Fruit fly (Drosophila melanogaster) whole organism, embryonic: ENCODE data around the gene corto.

Experiments
- ATbp ChIP-seq: fragments of 200-800 bp; sonication (Bioruptor generic); optimal IDR thresholded peaks from 2 replicates; lab custom pipeline; 2017; ENCODE audit warnings: missing biosample characterization, mild to moderate bottlenecking, missing genetic modification characterization, missing genetic modification reagents
- B-H1 ChIP-seq: fragments of 200-800 bp; sonication (Bioruptor generic); IDR thresholded peaks from 3 replicates; pipeline ENCODE4 v1.3.6; 2022; ENCODE audit warnings: missing biosample characterization, missing genetic modification characterization
- CG10274 ChIP-seq: fragments of 200-800 bp; sonication (Bioruptor generic); optimal IDR thresholded peaks from 3 replicates; lab custom pipeline; 2017; ENCODE audit warnings: missing biosample characterization, mild to moderate bottlenecking, missing genetic modification characterization
- CG10959 ChIP-seq: fragments of 200-800 bp; sonication (Bioruptor generic); IDR thresholded peaks from 2 replicates; pipeline ENCODE4 v1.3.6; 2022; ENCODE audit warnings: missing biosample characterization, missing genetic modification characterization
- CG11398 ChIP-seq: fragments of 200-800 bp; sonication (Bioruptor generic); optimal IDR thresholded peaks from 2 replicates; lab custom pipeline; 2016; ENCODE audit warnings: missing biosample characterization, missing genetic modification characterization
- CG11723 ChIP-seq: fragments of 200-800 bp; sonication (Bioruptor generic); optimal IDR thresholded peaks from 2 replicates; lab custom pipeline; 2017; ENCODE audit warnings: missing biosample characterization, mild to moderate bottlenecking, missing genetic modification characterization
- CG13775 ChIP-seq: fragments of 200-800 bp; sonication (Bioruptor generic); optimal IDR thresholded peaks from 3 replicates; lab custom pipeline; 2017; ENCODE audit warnings: missing biosample characterization, mild to moderate bottlenecking, missing genetic modification characterization
- CG15011 ChIP-seq: fragments of 200-800 bp; sonication (Bioruptor generic); optimal IDR thresholded peaks from 3 replicates; lab custom pipeline; 2018; ENCODE audit warnings: missing biosample characterization, mild to moderate bottlenecking, missing genetic modification characterization
- CG15696 ChIP-seq: fragments of 200-800 bp; sonication (Bioruptor generic); optimal IDR thresholded peaks from 2 replicates; lab custom pipeline; 2019; ENCODE audit warnings: missing biosample characterization, mild to moderate bottlenecking, missing genetic modification characterization, moderate library complexity
- CG1603 ChIP-seq: fragments of 200-800 bp; sonication (Bioruptor generic); optimal IDR thresholded peaks from 2 replicates; lab custom pipeline; 2019; ENCODE audit warnings: missing biosample characterization, mild to moderate bottlenecking, missing genetic modification characterization, moderate library complexity
- CG17361 ChIP-seq: fragments of 200-800 bp; sonication (Bioruptor generic); IDR thresholded peaks from 3 replicates; pipeline ENCODE4 v1.3.6; 2022; ENCODE audit warnings: missing biosample characterization, missing genetic modification characterization
- CG17912 ChIP-seq: fragments of 200-800 bp; sonication (Bioruptor generic); optimal IDR thresholded peaks from 2 replicates; lab custom pipeline; 2018; ENCODE audit warnings: missing biosample characterization, mild to moderate bottlenecking, missing genetic modification characterization
- CG3407 ChIP-seq: fragments of 200-800 bp; sonication (Bioruptor generic); optimal IDR thresholded peaks from 2 replicates; lab custom pipeline; 2018; ENCODE audit warnings: missing biosample characterization, mild to moderate bottlenecking, missing genetic modification characterization
- CG4360 ChIP-seq: fragments of 200-800 bp; sonication (Bioruptor generic); IDR thresholded peaks from 2 replicates; pipeline ENCODE4 v1.3.6; 2022; ENCODE audit warnings: missing biosample characterization, missing genetic modification characterization
- CG4404 ChIP-seq: fragments of 200-800 bp; sonication (Bioruptor generic); IDR thresholded peaks from 2 replicates; pipeline ENCODE4 v1.3.6; 2022; ENCODE audit warnings: missing biosample characterization, missing genetic modification characterization
- CG5953 ChIP-seq: fragments of 200-800 bp; sonication (Bioruptor generic); IDR thresholded peaks from 2 replicates; pipeline ENCODE4 v1.3.6; 2022; ENCODE audit warnings: missing biosample characterization, missing genetic modification characterization
- CG6272 ChIP-seq: fragments of 200-800 bp; sonication (Bioruptor generic); IDR thresholded peaks from 2 replicates; pipeline ENCODE4 v1.3.6; 2022; ENCODE audit warnings: missing biosample characterization, missing genetic modification characterization
- CG6813 ChIP-seq: fragments of 200-800 bp; sonication (Bioruptor generic); optimal IDR thresholded peaks from 2 replicates; lab custom pipeline; 2017; ENCODE audit warnings: missing biosample characterization, missing genetic modification characterization, mild to moderate bottlenecking, moderate library complexity, missing genetic modification reagents
- CG7963 ChIP-seq: fragments of 200-800 bp; sonication (Bioruptor generic); IDR thresholded peaks from 3 replicates; pipeline ENCODE4 v1.3.6; 2022; ENCODE audit warnings: missing biosample characterization, missing genetic modification characterization; ENCODE audit not compliant: partially characterized antibody
- CG9797 ChIP-seq: fragments of 200-800 bp; sonication (Bioruptor generic); optimal IDR thresholded peaks from 3 replicates; lab custom pipeline; 2018; ENCODE audit warnings: missing biosample characterization, mild to moderate bottlenecking, missing genetic modification characterization
- CHES-1-like ChIP-seq: fragments of 200-800 bp; sonication (Bioruptor generic); optimal IDR thresholded peaks from 2 replicates; lab custom pipeline; 2016; ENCODE audit warnings: missing biosample characterization, missing genetic modification characterization
- D19A ChIP-seq: fragments of 200-800 bp; optimal IDR thresholded peaks from 3 replicates; lab custom pipeline; 2019; ENCODE audit warnings: missing biosample characterization, mild to moderate bottlenecking, missing genetic modification characterization, moderate library complexity
- E2f1 ChIP-seq: fragments of 200-800 bp; sonication (Bioruptor generic); IDR thresholded peaks from 2 replicates; pipeline ENCODE4 v1.3.6; 2022; ENCODE audit warnings: missing biosample characterization, missing genetic modification characterization
- Gug ChIP-seq: fragments of 200-800 bp; sonication (Bioruptor generic); IDR thresholded peaks from 4 replicates; pipeline ENCODE4 v1.3.6; 2022; ENCODE audit warnings: missing biosample characterization, missing genetic modification characterization
- H2.0 ChIP-seq: fragments of 200-800 bp; sonication (Bioruptor generic); IDR thresholded peaks from 2 replicates; pipeline ENCODE4 v1.3.6; 2022; ENCODE audit warnings: missing biosample characterization, missing genetic modification characterization
- HLH54F ChIP-seq: fragments of 200-800 bp; sonication (Bioruptor generic); optimal IDR thresholded peaks from 3 replicates; lab custom pipeline; 2016; ENCODE audit warnings: missing biosample characterization, missing genetic modification characterization
- Kr ChIP-seq: fragments of 200-800 bp; sonication (Bioruptor generic); optimal IDR thresholded peaks from 2 replicates; lab custom pipeline; 2017; ENCODE audit warnings: missing biosample characterization, mild to moderate bottlenecking, missing genetic modification characterization
- Nf-YA ChIP-seq: fragments of 200-800 bp; sonication (Bioruptor generic); IDR thresholded peaks from 2 replicates; pipeline ENCODE4 v1.3.6; 2022; ENCODE audit warnings: missing biosample characterization, missing genetic modification characterization
- Opbp ChIP-seq: fragments of 200-800 bp; sonication (Bioruptor generic); IDR thresholded peaks from 3 replicates; pipeline ENCODE4 v1.3.6; 2022; ENCODE audit warnings: missing biosample characterization, missing genetic modification characterization; ENCODE audit not compliant: partially characterized antibody
- Ptx1 ChIP-seq: fragments of 200-800 bp; sonication (Bioruptor generic); IDR thresholded peaks from 2 replicates; pipeline ENCODE4 v1.3.6; 2022; ENCODE audit warnings: missing biosample characterization, missing genetic modification characterization
- Xrp1 ChIP-seq: fragments of 200-800 bp; sonication (Bioruptor generic); IDR thresholded peaks from 2 replicates; pipeline ENCODE4 v1.3.6; 2022; ENCODE audit warnings: missing biosample characterization, missing genetic modification characterization
- abd-A ChIP-seq: fragments of 200-800 bp; sonication (Bioruptor generic); optimal IDR thresholded peaks from 3 replicates; lab custom pipeline; 2019; ENCODE audit warnings: missing biosample characterization, mild to moderate bottlenecking, missing genetic modification characterization, moderate library complexity
- ara ChIP-seq: fragments of 200-800 bp; sonication (Bioruptor generic); IDR thresholded peaks from 2 replicates; pipeline ENCODE4 v1.3.6; 2022; ENCODE audit warnings: missing biosample characterization, missing genetic modification characterization
- crc ChIP-seq: fragments of 200-800 bp; sonication (Bioruptor generic); optimal IDR thresholded peaks from 2 replicates; lab custom pipeline; 2016; ENCODE audit warnings: missing biosample characterization, missing genetic modification characterization
- crol ChIP-seq: fragments of 200-800 bp; sonication (Bioruptor generic); IDR thresholded peaks from 2 replicates; pipeline ENCODE4 v1.3.6; 2022; ENCODE audit warnings: missing biosample characterization, missing genetic modification characterization
- cwo ChIP-seq: fragments of 200-800 bp; sonication (Bioruptor generic); optimal IDR thresholded peaks from 3 replicates; lab custom pipeline; 2017; ENCODE audit warnings: missing biosample characterization, missing genetic modification characterization, mild to moderate bottlenecking, moderate library complexity, missing genetic modification reagents
- fd3F ChIP-seq: fragments of 200-800 bp; sonication (Bioruptor generic); optimal IDR thresholded peaks from 2 replicates; lab custom pipeline; 2018; ENCODE audit warnings: missing biosample characterization, mild to moderate bottlenecking, missing genetic modification characterization, moderate library complexity
- lbe ChIP-seq: fragments of 200-800 bp; sonication (Bioruptor generic); optimal IDR thresholded peaks from 2 replicates; lab custom pipeline; 2016; ENCODE audit warnings: missing biosample characterization, mild to moderate bottlenecking, missing genetic modification characterization
- luna ChIP-seq: fragments of 200-800 bp; sonication (Bioruptor generic); optimal IDR thresholded peaks from 2 replicates; lab custom pipeline; 2016; ENCODE audit warnings: missing biosample characterization, missing genetic modification characterization
- row ChIP-seq: fragments of 200-800 bp; sonication (Bioruptor generic); IDR thresholded peaks from 3 replicates; pipeline ENCODE4 v1.3.6; 2022; ENCODE audit warnings: missing biosample characterization, missing genetic modification characterization
- sd ChIP-seq: fragments of 200-800 bp; sonication (Bioruptor generic); optimal IDR thresholded peaks from 3 replicates; lab custom pipeline; 2018; ENCODE audit warnings: missing biosample characterization, mild to moderate bottlenecking, missing genetic modification characterization, moderate library complexity
- sens ChIP-seq: fragments of 200-800 bp; sonication (Bioruptor generic); peaks from one replicate; lab custom pipeline; 2016; ENCODE audit warnings: missing biosample characterization, missing genetic modification characterization
- so ChIP-seq: fragments of 200-800 bp; sonication (Bioruptor generic); IDR thresholded peaks from 3 replicates; pipeline ENCODE4 v1.3.6; 2022; ENCODE audit warnings: missing biosample characterization, missing genetic modification characterization
- sqz ChIP-seq: fragments of 200-800 bp; sonication (Bioruptor generic); optimal IDR thresholded peaks from 3 replicates; lab custom pipeline; 2018; ENCODE audit warnings: missing biosample characterization, mild to moderate bottlenecking, missing genetic modification characterization
- ssp ChIP-seq: fragments of 200-800 bp; sonication (Bioruptor generic); IDR thresholded peaks from 2 replicates; pipeline ENCODE4 v1.3.6; 2022; ENCODE audit warnings: missing biosample characterization, missing genetic modification characterization
- stc ChIP-seq: fragments of 200-800 bp; sonication (Bioruptor generic); IDR thresholded peaks from 2 replicates; pipeline ENCODE4 v1.3.6; 2022; ENCODE audit warnings: missing biosample characterization, missing genetic modification characterization
- twi ChIP-seq: fragments of 200-800 bp; optimal IDR thresholded peaks from 2 replicates; lab custom pipeline; 2019; ENCODE audit warnings: missing biosample characterization, mild to moderate bottlenecking, missing genetic modification characterization, moderate library complexity
- zfh1 ChIP-seq: fragments of 200-800 bp; sonication (Bioruptor generic); IDR thresholded peaks from 3 replicates; pipeline ENCODE4 v1.3.6; 2022; ENCODE audit warnings: missing biosample characterization, missing genetic modification characterization

corto gene

dm6 chr3R:5112814-5113486, 26.1 kb upstream of the corto start (continued):
- TF ChIP-seq Kr (peak; percentile 95), ssp (peak; percentile 87), CG11723 (peak; percentile 93), lbe (GFP tag; lab: Kevin White, UChicago) (peak; percentile 22), CG1603 (tag; lab: Kevin White, UChicago) (peak; percentile 99), CG13775 (GFP tag; lab: Kevin White, UChicago) (peak; percentile 95), cwo (GFP tag; lab: Kevin White, UChicago) (peak; percentile 64), so (GFP tag; lab: Robert Waterston, UW) (peak; percentile 93), Ptx1 (GFP tag; lab: Robert Waterston, UW) (peak; percentile 93), CG15011 (GFP tag; lab: Kevin White, UChicago) (peak; percentile 80), CHES-1-like (GFP tag; lab: Kevin White, UChicago) (peak; percentile 97), sqz (GFP tag; lab: Kevin White, UChicago) (peak; percentile 93), luna (GFP tag; lab: Kevin White, UChicago) (no peak), CG3407 (GFP tag; lab: Kevin White, UChicago) (peak; percentile 98), CG10959 (GFP tag; lab: Robert Waterston, UW) (peak; percentile 98), CG9797 (GFP tag; lab: Kevin White, UChicago) (peak; percentile 64), E2f1 (GFP tag; lab: Robert Waterston, UW) (peak; percentile 93), CG11398 (GFP tag; lab: Kevin White, UChicago) (peak; percentile 98)

dm6 chr3R:5112409-5112808, 25.5 kb upstream of the corto start:
- TF ChIP-seq crc (GFP tag; lab: Kevin White, UChicago) = no peak
- TF ChIP-seq CG5953 = no peak
- no peak for TF ChIP-seq Gug (GFP tag; lab: Robert Waterston, UW)
- no peak for TF ChIP-seq CG17912
- TF ChIP-seq CG6272 (GFP tag; lab: Robert Waterston, UW) = no peak
- TF ChIP-seq sd (tag; lab: Kevin White, UChicago) = no peak
- TF ChIP-seq CG10274 (GFP tag; lab: Kevin White, UChicago) = peak; percentile 22
- TF ChIP-seq row = no peak
- no peak for TF ChIP-seq stc (GFP tag; lab: Robert Waterston, UW)
- TF ChIP-seq ATbp (GFP tag; lab: Kevin White, UChicago) = no peak
- TF ChIP-seq Opbp (GFP tag; lab: Robert Waterston, UW) = no peak
- TF ChIP-seq D19A (tag; lab: Kevin White, UChicago) = peak; percentile 96
- TF ChIP-seq fd3F (GFP tag; lab: Kevin White, UChicago) = no peak
- TF ChIP-seq abd-A (tag; lab: Kevin White, UChicago) = no peak
- peak; percentile 15; the same call in 1 of the 2 replicates for TF ChIP-seq ara (GFP tag; lab: Robert Waterston, UW)
- no peak for TF ChIP-seq CG6813 (GFP tag; lab: Kevin White, UChicago)
- no peak for TF ChIP-seq twi (tag; lab: Kevin White, UChicago)
- no peak for TF ChIP-seq E2f1 (GFP tag; lab: Robert Waterston, UW)

dm6 chr3R:5111887-5112286, 25.0 kb upstream of the corto start:
- TF ChIP-seq CG7963 (GFP tag; lab: Robert Waterston, UW) (no peak), Xrp1 (GFP tag; lab: Robert Waterston, UW) (peak; percentile 44; the same call in 1 of the 2 replicates), ara (GFP tag; lab: Robert Waterston, UW) (peak; percentile 49; the same call in 1 of the 2 replicates), Nf-YA (GFP tag; lab: Robert Waterston, UW) (0 out of 2 replicates have a peak, but pooled peaks have one; percentile 22), CG4360 (GFP tag; lab: Robert Waterston, UW) (peak; percentile 64), crol (peak; percentile 82), HLH54F (GFP tag; lab: Kevin White, UChicago) (no peak), sens (GFP tag; lab: Kevin White, UChicago) (no peak), zfh1 (GFP tag; lab: Robert Waterston, UW) (peak; percentile 45; the same call in 1 of the 3 replicates), H2.0 (no peak), CG15696 (peak; percentile 50), Gug (GFP tag; lab: Robert Waterston, UW) (peak; percentile 16; the same call in 1 of the 4 replicates), CG4404 (0 out of 2 replicates have a peak, but pooled peaks have one; percentile 17), B-H1 (GFP tag; lab: Robert Waterston, UW) (no peak), CG17361 (GFP tag; lab: Robert Waterston, UW) (0 out of 3 replicates have a peak, but pooled peaks have one; percentile 17)
